Worm (Caenorhabditis elegans): ENCODE measurements around the gene hsd-3.

hsd-3 gene

ce11 chrX:5031742-5032141 is 22.6 kb downstream of the hsd-3 start (continued):
- TF ChIP-seq alr-1 (tag; optimal IDR thresholded peaks at IDR 0.05; ENCODE audit: borderline replicate concordance) (no peak), nhr-11 (tag; optimal IDR thresholded peaks at IDR 0.05) (no peak), hpl-2 (GFP tag; optimal IDR thresholded peaks at IDR 0.05) (no peak), ceh-88 (GFP tag; IDR thresholded peaks at IDR 0.05) (no peak), C34B4.2 (tag; optimal IDR thresholded peaks at IDR 0.05) (no peak), tlp-1 (tag; optimal IDR thresholded peaks at IDR 0.05) (no peak), nhr-77 (tag; optimal IDR thresholded peaks at IDR 0.05) (no peak), nhr-76 (tag; optimal IDR thresholded peaks at IDR 0.05) (no peak), ets-5 (GFP tag; IDR thresholded peaks at IDR 0.05) (no peak), lin-15B (tag; optimal IDR thresholded peaks at IDR 0.05) (no peak), fkh-4 (tag; optimal IDR thresholded peaks at IDR 0.05; ENCODE audit: borderline replicate concordance) (no peak), ces-1 (GFP tag; optimal IDR thresholded peaks at IDR 0.05) (no peak), ama-1 (optimal IDR thresholded peaks at IDR 0.05) (no peak), aha-1 (tag; optimal IDR thresholded peaks at IDR 0.05) (no peak), sup-37 (GFP tag; optimal IDR thresholded peaks at IDR 0.05) (no peak), nhr-28 (tag; optimal IDR thresholded peaks at IDR 0.05) (no peak), efl-1 (optimal IDR thresholded peaks at IDR 0.05) (no peak), efl-1 (GFP tag; optimal IDR thresholded peaks at IDR 0.05 in 1 of 2) (no peak), lin-35 (GFP tag; optimal IDR thresholded peaks at IDR 0.05) (no peak), elt-2 (tag; optimal IDR thresholded peaks at IDR 0.05) (no peak), egl-13 (tag; optimal IDR thresholded peaks at IDR 0.05) (peak; percentile 55), hlh-17 (GFP tag; optimal IDR thresholded peaks at IDR 0.05; ENCODE audit: borderline replicate concordance) (no peak), unc-98 (GFP tag; IDR thresholded peaks at IDR 0.05) (no peak), unc-130 (tag; optimal IDR thresholded peaks at IDR 0.05) (no peak), elt-3 (tag; optimal IDR thresholded peaks at IDR 0.05) (no peak), fkh-8 (tag; optimal IDR thresholded peaks at IDR 0.05) (no peak), mef-2 (tag; optimal IDR thresholded peaks at IDR 0.05) (no peak), ceh-82 (tag; optimal IDR thresholded peaks at IDR 0.05) (no peak), zag-1 (tag; optimal IDR thresholded peaks at IDR 0.05) (peak; percentile 78), C16A3.4 (tag; optimal IDR thresholded peaks at IDR 0.05) (no peak), nhr-90 (tag; optimal IDR thresholded peaks at IDR 0.05; ENCODE audit: poor library complexity) (no peak), efl-3 (GFP tag; optimal IDR thresholded peaks at IDR 0.05) (no peak), sptf-1 (tag; optimal IDR thresholded peaks at IDR 0.05) (no peak), jun-1 (tag; optimal IDR thresholded peaks at IDR 0.05) (no peak), rnt-1 (tag; optimal IDR thresholded peaks at IDR 0.05) (no peak), blmp-1 (tag; optimal IDR thresholded peaks at IDR 0.05) (no peak), aly-2 (tag; optimal IDR thresholded peaks at IDR 0.05) (no peak), pag-3 (tag; optimal IDR thresholded peaks at IDR 0.05; ENCODE audit: borderline replicate concordance, insufficient read depth) (no peak), vab-15 (tag; optimal IDR thresholded peaks at IDR 0.05) (no peak), swsn-7 (tag; optimal IDR thresholded peaks at IDR 0.05) (peak; percentile 21), mep-1 (tag; optimal IDR thresholded peaks at IDR 0.05) (no peak), unc-62 (GFP tag; optimal IDR thresholded peaks at IDR 0.05) (no peak), unc-30 (tag; optimal IDR thresholded peaks at IDR 0.05) (no peak), lin-13 (GFP tag; optimal IDR thresholded peaks at IDR 0.05) (no peak), mab-9 (GFP tag; IDR thresholded peaks at IDR 0.05) (no peak), lin-14 (GFP tag; optimal IDR thresholded peaks at IDR 0.05) (peak; percentile 81), nhr-71 (tag; optimal IDR thresholded peaks at IDR 0.05) (peak; percentile 59), unc-86 (tag; optimal IDR thresholded peaks at IDR 0.05) (peak; percentile 68), nhr-20 (tag; optimal IDR thresholded peaks at IDR 0.05) (no peak), ceh-8 (GFP tag; optimal IDR thresholded peaks at IDR 0.05) (no peak), snu-23 (GFP tag; optimal IDR thresholded peaks at IDR 0.05) (no peak), F16B12.6 (tag; optimal IDR thresholded peaks at IDR 0.05) (no peak), ztf-11 (tag; optimal IDR thresholded peaks at IDR 0.05) (no peak)

Measured in whole organism, L1 larva.